Fruit fly (Drosophila melanogaster): ENCODE measurements around the gene CG8565.
A peak's percentile ranks its signal among the peaks of the same experiment; 100 is the strongest.

CG8565 gene

DNA sequence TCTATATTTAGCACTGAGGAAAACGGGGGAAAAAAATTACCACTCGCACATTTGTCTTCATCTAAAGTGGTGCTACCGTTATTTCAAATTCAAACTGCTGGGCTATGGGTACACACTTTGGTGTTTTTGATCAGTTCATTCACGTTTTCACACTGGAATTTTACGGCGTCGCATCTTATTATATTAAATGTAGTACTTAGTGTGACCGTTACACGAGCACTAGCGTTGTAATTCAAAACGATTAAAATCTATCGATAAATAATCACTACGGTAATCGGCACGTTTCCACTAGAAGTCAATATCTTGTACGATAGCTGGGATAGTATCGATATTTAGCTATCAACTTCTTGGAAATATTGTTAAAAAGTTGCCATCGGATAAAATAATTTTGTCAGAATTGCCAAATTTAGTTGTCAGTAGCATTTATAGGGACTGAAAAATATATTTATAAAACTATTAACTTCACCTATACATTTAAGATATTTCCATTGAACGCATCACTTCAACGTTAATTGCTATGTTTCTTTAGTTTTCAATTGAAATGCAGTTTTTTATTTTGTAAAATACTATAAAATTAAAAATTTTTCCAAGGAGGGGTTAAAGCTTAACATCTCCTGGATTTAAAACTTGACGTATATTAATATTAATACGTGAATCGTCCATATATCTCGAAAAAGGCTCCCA, 20.1 kb downstream of the CG8565 start, which contains the start of the genes CG46440 and Myb (continued):
- TF ChIP-seq Sin3A (optimal IDR thresholded peaks at IDR 0.05) (no peak), so (GFP tag; IDR thresholded peaks at IDR 0.05) (no peak), TFAM (GFP tag; optimal IDR thresholded peaks at IDR 0.05) (no peak), pb (GFP tag; optimal IDR thresholded peaks at IDR 0.05) (no peak), zen2 (GFP tag; IDR thresholded peaks at IDR 0.05; ENCODE audit: partially characterized antibody) (no peak), CG9817 (tag; optimal IDR thresholded peaks at IDR 0.05) (no peak), zfh1 (GFP tag; IDR thresholded peaks at IDR 0.05) (no peak), CG32767 (GFP tag; IDR thresholded peaks at IDR 0.05) (no peak), jigr1 (GFP tag; IDR thresholded peaks at IDR 0.05) (no peak), CG14860 (GFP tag; IDR thresholded peaks at IDR 0.05; ENCODE audit: partially characterized antibody) (peak; percentile 74), Camta (GFP tag; optimal IDR thresholded peaks at IDR 0.05) (no peak), CoRest (tag; optimal IDR thresholded peaks at IDR 0.05) (peak; percentile 5), danr (GFP tag; IDR thresholded peaks at IDR 0.05) (no peak), Abd-B (GFP tag; optimal IDR thresholded peaks at IDR 0.05) (no peak), CG11247 (GFP tag; IDR thresholded peaks at IDR 0.05) (no peak), CG4424 (GFP tag; optimal IDR thresholded peaks at IDR 0.05) (no peak), GATAe (GFP tag; conservative IDR thresholded peaks at IDR 0.05) (no peak), ash1 (GFP tag; optimal IDR thresholded peaks at IDR 0.05) (no peak), ab (GFP tag; optimal IDR thresholded peaks at IDR 0.05) (no peak), Xrp1 (GFP tag; IDR thresholded peaks at IDR 0.05) (no peak), gt (GFP tag; IDR thresholded peaks at IDR 0.05) (no peak), CG3281 (GFP tag; optimal IDR thresholded peaks at IDR 0.05) (no peak), kah (GFP tag; optimal IDR thresholded peaks at IDR 0.05) (no peak), CG3995 (GFP tag; optimal IDR thresholded peaks at IDR 0.05) (peak; percentile 71), lbe (GFP tag; optimal IDR thresholded peaks at IDR 0.05) (peak; percentile 10), pho (GFP tag; optimal IDR thresholded peaks at IDR 0.05) (no peak), NC2α (GFP tag; optimal IDR thresholded peaks at IDR 0.05) (no peak), CG4617 (GFP tag; optimal IDR thresholded peaks at IDR 0.05; ENCODE audit: borderline replicate concordance) (peak; percentile 45), gsb-n (tag; optimal IDR thresholded peaks at IDR 0.05) (no peak), tio (GFP tag; optimal IDR thresholded peaks at IDR 0.05) (no peak), mam (GFP tag; optimal IDR thresholded peaks at IDR 0.05) (peak; percentile 5), CG7786 (GFP tag; optimal IDR thresholded peaks at IDR 0.05) (no peak), Fer2 (tag; optimal IDR thresholded peaks at IDR 0.05) (no peak), ranshi (GFP tag; IDR thresholded peaks at IDR 0.05) (no peak), z (GFP tag; IDR thresholded peaks at IDR 0.05) (no peak), Gsc (GFP tag; IDR thresholded peaks at IDR 0.05) (no peak), Ssrp (tag; optimal IDR thresholded peaks at IDR 0.05) (no peak), D19A (tag; optimal IDR thresholded peaks at IDR 0.05) (peak; percentile 54), Usf (GFP tag; optimal IDR thresholded peaks at IDR 0.05) (no peak), CG16815 (GFP tag; optimal IDR thresholded peaks at IDR 0.05) (no peak), CG30403 (GFP tag; optimal IDR thresholded peaks at IDR 0.05) (no peak), dimm (GFP tag; IDR thresholded peaks at IDR 0.05) (no peak), CG1024 (GFP tag; IDR thresholded peaks at IDR 0.05) (no peak), jing (GFP tag; optimal IDR thresholded peaks at IDR 0.05) (no peak), CG17359 (tag; optimal IDR thresholded peaks at IDR 0.05) (no peak), zf30C (GFP tag; optimal IDR thresholded peaks at IDR 0.05) (peak; percentile 60), cg (GFP tag; optimal IDR thresholded peaks at IDR 0.05) (no peak), nom (GFP tag; optimal IDR thresholded peaks at IDR 0.05) (peak; percentile 37), Ptx1 (GFP tag; IDR thresholded peaks at IDR 0.05) (no peak), Asciz (GFP tag; optimal IDR thresholded peaks at IDR 0.05) (no peak), HLH3B (GFP tag; IDR thresholded peaks at IDR 0.05) (no peak), dmrt99B (tag; optimal IDR thresholded peaks at IDR 0.05) (no peak)

All from whole organism, embryonic.